Worm (Caenorhabditis elegans) whole organism, early embryonic: ENCODE data around the gene gsto-3.

Experiments used
- B0310.2 ChIP-seq: sonication (generic microtip); optimal IDR thresholded peaks from 2 replicates; lab custom pipeline; 2016; ENCODE audit warnings: mild to moderate bottlenecking, missing genetic modification characterization, missing compliant biosample characterization
- F13C5.2 ChIP-seq: sonication (generic microtip); optimal IDR thresholded peaks from 2 replicates; lab custom pipeline; 2017; ENCODE audit warnings: mild to moderate bottlenecking, missing genetic modification characterization, inconsistent platforms, missing compliant biosample characterization
- aly-1 ChIP-seq: sonication (generic microtip); optimal IDR thresholded peaks from 2 replicates; lab custom pipeline; 2016; ENCODE audit warnings: missing genetic modification characterization, missing compliant biosample characterization
- ama-1 ChIP-seq: fragments of 150-350 bp; optimal IDR thresholded peaks from 2 replicates; lab custom pipeline; 2014
- ceh-13 ChIP-seq: fragments of 200-800 bp; sonication (Bioruptor generic); optimal IDR thresholded peaks from 2 replicates; lab custom pipeline; 2018; ENCODE audit warnings: mild to moderate bottlenecking, missing genetic modification characterization, missing compliant biosample characterization
- ceh-36 ChIP-seq: sonication (generic microtip); optimal IDR thresholded peaks from 2 replicates; lab custom pipeline; 2016; ENCODE audit warnings: missing genetic modification characterization, inconsistent platforms, missing compliant biosample characterization
- ets-7 ChIP-seq: sonication (generic microtip); optimal IDR thresholded peaks from 2 replicates; lab custom pipeline; 2016; ENCODE audit warnings: missing genotype, missing genetic modification characterization, missing compliant biosample characterization
- flt-1 ChIP-seq: fragments of 200-800 bp; sonication (Bioruptor generic); IDR thresholded peaks from 2 replicates; pipeline ENCODE4 v1.3.6; 2022; ENCODE audit warnings: missing genetic modification characterization, missing compliant biosample characterization
- hmbx-1 ChIP-seq: sonication (generic microtip); optimal IDR thresholded peaks from 2 replicates; lab custom pipeline; 2016; ENCODE audit warnings: mild to moderate bottlenecking, missing genetic modification characterization, missing compliant biosample characterization
- hmg-4 ChIP-seq: fragments of 200-800 bp; sonication (Bioruptor generic); optimal IDR thresholded peaks from 2 replicates; lab custom pipeline; 2018; ENCODE audit warnings: mild to moderate bottlenecking, missing genetic modification characterization, missing compliant biosample characterization
- hnd-1 ChIP-seq: sonication (generic microtip); optimal IDR thresholded peaks from 2 replicates; lab custom pipeline; 2016; ENCODE audit warnings: missing genetic modification characterization, missing compliant biosample characterization
- pes-1 ChIP-seq: fragments of 200-800 bp; sonication (Bioruptor generic); IDR thresholded peaks from 2 replicates; pipeline ENCODE4 v1.3.6; 2022; ENCODE audit warnings: missing genetic modification reagents, missing genetic modification characterization, missing compliant biosample characterization
- scrt-1 ChIP-seq: fragments of 200-800 bp; sonication (Bioruptor generic); IDR thresholded peaks from 2 replicates; pipeline ENCODE4 v1.3.6; 2022; ENCODE audit warnings: missing genetic modification characterization, missing compliant biosample characterization
- sea-1 ChIP-seq: fragments of 200-800 bp; sonication (Bioruptor generic); conservative IDR thresholded peaks from 2 replicates; pipeline ENCODE4 v1.3.6; 2022; ENCODE audit warnings: missing genetic modification characterization, missing compliant biosample characterization
- tbx-11 ChIP-seq: fragments of 200-800 bp; sonication (Bioruptor generic); IDR thresholded peaks from 2 replicates; pipeline ENCODE4 v1.3.6; 2022; ENCODE audit warnings: missing genetic modification characterization, missing compliant biosample characterization
- tbx-37 ChIP-seq: fragments of 200-800 bp; sonication (Bioruptor generic); conservative IDR thresholded peaks from 2 replicates; pipeline ENCODE4 v1.3.6; 2022; ENCODE audit warnings: missing genetic modification reagents, missing genetic modification characterization, missing compliant biosample characterization
- tra-4 ChIP-seq: sonication (generic microtip); optimal IDR thresholded peaks from 2 replicates; lab custom pipeline; 2017; ENCODE audit warnings: missing genetic modification characterization, missing compliant biosample characterization

The gsto-3 gene

DNA sequence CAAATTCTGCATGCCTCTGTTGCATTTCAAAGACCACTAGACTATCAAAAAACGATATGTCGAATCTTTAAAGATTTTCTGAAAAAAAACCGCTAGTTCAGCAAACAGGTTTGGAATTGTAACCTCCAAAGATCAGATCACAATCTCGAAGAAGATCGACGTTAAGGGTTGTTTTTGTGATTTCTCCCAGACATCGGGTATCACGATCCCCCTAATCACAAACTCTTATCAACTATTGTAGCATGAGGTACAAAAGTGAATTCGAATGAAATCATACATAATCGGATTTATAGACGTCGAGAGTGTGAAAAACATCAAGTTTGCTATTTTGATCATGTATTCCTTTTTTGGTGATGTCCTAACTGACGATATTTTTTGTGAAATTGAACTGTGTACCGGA lies 19.8 kb upstream of the gsto-3 start:
- TF ChIP-seq B0310.2 (tag; lab: Kevin White, UChicago) (no peak), ceh-36 (tag; lab: Kevin White, UChicago) (no peak), tbx-11 (GFP tag; lab: Robert Waterston, UW) (no peak), aly-1 (tag; lab: Kevin White, UChicago) (no peak), F13C5.2 (tag; lab: Kevin White, UChicago) (no peak)

DNA sequence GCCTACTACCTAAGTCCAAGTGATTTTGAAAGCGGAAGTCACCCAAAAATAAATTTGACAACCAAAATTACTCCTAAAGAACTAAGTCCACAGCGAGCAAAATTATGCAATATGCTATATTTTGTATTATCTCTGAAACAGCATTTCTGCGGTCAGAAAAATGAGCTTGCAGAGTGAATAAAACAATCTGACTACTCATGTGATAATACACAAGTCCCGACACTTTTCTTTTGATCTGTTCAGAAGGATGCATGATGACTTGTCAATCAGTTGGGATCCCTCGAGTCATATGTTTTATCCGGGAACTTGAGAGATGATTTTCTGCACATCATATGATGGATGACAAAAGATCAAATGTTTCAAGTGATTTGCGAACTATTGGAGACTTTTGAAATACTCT lies 4.0 kb upstream of the gsto-3 start:
- TF ChIP-seq pes-1 (GFP tag; lab: Robert Waterston, UW): no peak
- no peak for TF ChIP-seq aly-1 (tag; lab: Kevin White, UChicago)
- TF ChIP-seq hmg-4 (GFP tag; lab: Kevin White, UChicago): no peak
- no peak for TF ChIP-seq tbx-11 (GFP tag; lab: Robert Waterston, UW)
- TF ChIP-seq ceh-13 (GFP tag; lab: Kevin White, UChicago): no peak
- no peak for TF ChIP-seq hmbx-1 (tag; lab: Kevin White, UChicago)
- no peak for TF ChIP-seq hnd-1 (tag; lab: Kevin White, UChicago)
- no peak for TF ChIP-seq sea-1 (GFP tag; lab: Robert Waterston, UW)
- no peak for TF ChIP-seq ets-7 (tag; lab: Kevin White, UChicago)
- TF ChIP-seq tbx-37 (GFP tag; lab: Robert Waterston, UW): no peak
- no peak for TF ChIP-seq ama-1 (lab: Kevin White, UChicago)
- TF ChIP-seq F13C5.2 (tag; lab: Kevin White, UChicago): no peak
- no peak for TF ChIP-seq ceh-36 (tag; lab: Kevin White, UChicago)
- no peak for TF ChIP-seq B0310.2 (tag; lab: Kevin White, UChicago)
- no peak for TF ChIP-seq flt-1
- no peak for TF ChIP-seq scrt-1 (GFP tag; lab: Robert Waterston, UW)
- no peak for TF ChIP-seq tra-4

DNA sequence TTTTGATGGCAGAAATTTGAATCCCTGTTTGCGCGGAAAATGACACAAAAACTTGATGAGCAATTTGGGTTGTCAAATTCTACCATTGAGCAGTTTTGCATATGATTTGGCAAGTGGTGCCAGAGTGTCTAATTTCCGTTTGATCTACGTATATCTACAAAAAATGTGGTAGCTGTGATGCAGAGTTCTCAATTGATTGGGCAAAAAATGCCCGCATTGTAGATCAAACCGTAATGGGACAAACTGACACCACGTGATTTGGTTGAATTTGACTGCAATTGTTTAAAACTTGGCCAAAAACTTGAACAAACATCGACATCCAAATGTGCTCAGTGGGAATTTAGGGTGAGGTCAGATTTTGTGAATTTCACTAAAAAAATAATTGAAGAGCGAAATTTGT lies 1.4 kb upstream of the gsto-3 start, which contains the start of gene K10F12.7:
K10F12.7 (minus strand) TSS at position 101 of the 400 bp plus-strand sequence.
- TF ChIP-seq hmbx-1 (tag; lab: Kevin White, UChicago) (no peak), tbx-37 (GFP tag; lab: Robert Waterston, UW) (no peak), scrt-1 (GFP tag; lab: Robert Waterston, UW) (no peak), tbx-11 (GFP tag; lab: Robert Waterston, UW) (no peak), ama-1 (lab: Kevin White, UChicago) (no peak), pes-1 (GFP tag; lab: Robert Waterston, UW) (no peak), hnd-1 (tag; lab: Kevin White, UChicago) (no peak), flt-1 (no peak), tra-4 (no peak), ets-7 (tag; lab: Kevin White, UChicago) (no peak), B0310.2 (tag; lab: Kevin White, UChicago) (no peak), aly-1 (tag; lab: Kevin White, UChicago) (no peak), hmg-4 (GFP tag; lab: Kevin White, UChicago) (no peak), ceh-13 (GFP tag; lab: Kevin White, UChicago) (no peak), ceh-36 (tag; lab: Kevin White, UChicago) (no peak)

DNA sequence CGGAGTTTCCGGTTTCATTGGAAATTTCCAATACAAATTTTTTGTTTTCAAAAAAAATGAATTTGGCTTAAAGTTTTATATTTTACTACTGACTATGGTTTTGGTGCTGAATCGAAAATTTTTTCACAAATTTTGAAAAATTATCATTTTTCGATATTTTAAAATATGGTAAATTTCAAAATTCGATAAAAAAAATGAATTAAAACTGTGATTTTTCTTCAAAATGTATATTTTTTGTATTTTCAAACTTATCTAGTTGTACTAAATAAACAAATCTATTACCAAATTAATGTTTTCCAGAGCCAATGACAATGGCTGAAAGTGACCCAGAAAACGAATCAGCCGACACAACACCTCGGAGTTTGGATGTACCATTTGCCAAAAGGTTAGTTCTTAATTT lies 15.4 kb downstream of the gsto-3 start, which contains the start of gene pll-1:
pll-1 (plus strand) TSS at position 301 of the 400 bp plus-strand sequence.
- no peak for TF ChIP-seq ceh-36 (tag; lab: Kevin White, UChicago)
- no peak for TF ChIP-seq tra-4
- no peak for TF ChIP-seq tbx-37 (GFP tag; lab: Robert Waterston, UW)
- no peak for TF ChIP-seq aly-1 (tag; lab: Kevin White, UChicago)
- no peak for TF ChIP-seq F13C5.2 (tag; lab: Kevin White, UChicago)
- TF ChIP-seq ama-1 (lab: Kevin White, UChicago): no peak
- no peak for TF ChIP-seq tbx-11 (GFP tag; lab: Robert Waterston, UW)
- no peak for TF ChIP-seq sea-1 (GFP tag; lab: Robert Waterston, UW)
- no peak for TF ChIP-seq pes-1 (GFP tag; lab: Robert Waterston, UW)
- TF ChIP-seq ceh-13 (GFP tag; lab: Kevin White, UChicago): no peak
- TF ChIP-seq hmbx-1 (tag; lab: Kevin White, UChicago): no peak
- TF ChIP-seq hnd-1 (tag; lab: Kevin White, UChicago): no peak
- no peak for TF ChIP-seq ets-7 (tag; lab: Kevin White, UChicago)
- TF ChIP-seq flt-1: no peak
- TF ChIP-seq hmg-4 (GFP tag; lab: Kevin White, UChicago): no peak
- TF ChIP-seq B0310.2 (tag; lab: Kevin White, UChicago): no peak
- TF ChIP-seq scrt-1 (GFP tag; lab: Robert Waterston, UW): no peak

DNA sequence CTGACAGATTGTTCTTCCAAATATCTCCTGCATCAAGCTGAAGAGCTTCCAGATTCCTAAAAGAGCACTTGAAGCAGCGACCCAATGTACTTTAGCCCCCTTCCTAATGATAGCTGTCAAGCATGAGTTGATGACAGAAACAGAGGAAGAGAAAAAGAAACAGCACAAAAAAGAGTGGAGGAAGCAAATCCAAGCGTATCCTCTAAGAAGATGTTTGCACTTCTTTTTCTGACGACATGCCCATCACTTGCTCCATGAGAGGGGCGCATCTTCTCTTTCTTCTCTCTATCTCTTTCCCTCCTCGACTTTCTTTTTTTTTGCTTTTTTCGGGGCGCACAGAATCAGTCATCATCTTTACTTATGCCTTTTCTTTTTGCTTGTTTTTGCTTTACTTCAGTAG lies 20.8 kb downstream of the gsto-3 start:
- no peak for TF ChIP-seq pes-1 (GFP tag; lab: Robert Waterston, UW)
- TF ChIP-seq hnd-1 (tag; lab: Kevin White, UChicago): no peak
- no peak for TF ChIP-seq flt-1
- TF ChIP-seq scrt-1 (GFP tag; lab: Robert Waterston, UW): no peak
- no peak for TF ChIP-seq ceh-13 (GFP tag; lab: Kevin White, UChicago)
- no peak for TF ChIP-seq ama-1 (lab: Kevin White, UChicago)
- no peak for TF ChIP-seq F13C5.2 (tag; lab: Kevin White, UChicago)

- TF ChIP-seq flt-1 (no peak), tbx-11 (GFP tag; lab: Robert Waterston, UW) (no peak), hmg-4 (GFP tag; lab: Kevin White, UChicago) (no peak), ets-7 (tag; lab: Kevin White, UChicago) (no peak), hnd-1 (tag; lab: Kevin White, UChicago) (no peak), ceh-13 (GFP tag; lab: Kevin White, UChicago) (no peak), ama-1 (lab: Kevin White, UChicago) (no peak), pes-1 (GFP tag; lab: Robert Waterston, UW) (no peak), scrt-1 (GFP tag; lab: Robert Waterston, UW) (no peak), hmbx-1 (tag; lab: Kevin White, UChicago) (no peak), ceh-36 (tag; lab: Kevin White, UChicago) (no peak), B0310.2 (tag; lab: Kevin White, UChicago) (no peak), sea-1 (GFP tag; lab: Robert Waterston, UW) (no peak), tra-4 (no peak), F13C5.2 (tag; lab: Kevin White, UChicago) (no peak), aly-1 (tag; lab: Kevin White, UChicago) (no peak), tbx-37 (GFP tag; lab: Robert Waterston, UW) (no peak)
Measured at ce11 chrIII:358106-358505, 23.0 kb downstream of the gsto-3 start.
